Worm (Caenorhabditis elegans): Measurements from ENCODE around the gene str-208.

str-208 gene

DNA sequence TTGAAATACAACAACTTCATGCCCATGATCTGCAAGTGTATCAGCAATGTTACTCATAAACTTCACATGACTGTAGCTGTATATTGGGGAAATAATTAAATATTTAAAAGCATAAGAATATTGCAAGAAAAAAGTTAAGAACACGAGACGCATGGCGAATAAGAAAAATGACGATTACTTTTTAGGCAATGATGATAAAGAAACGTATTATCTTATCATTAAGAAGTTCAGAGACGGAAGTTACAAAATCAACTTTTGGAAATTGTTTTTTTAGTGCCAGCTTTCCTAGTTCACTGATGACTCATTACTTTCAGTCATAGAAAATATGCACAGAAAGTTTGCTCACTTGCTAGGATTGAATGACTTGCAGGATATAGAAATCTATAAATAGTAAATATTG lies 43.8 kb downstream of the str-208 start, which contains the start of gene ugt-7:
Gene ugt-7, minus strand, starts transcription at position 161 of the 400 bp plus-strand sequence.
- TF ChIP-seq flt-1 (GFP tag; IDR thresholded peaks at IDR 0.05) = no peak
- TF ChIP-seq ref-1 (GFP tag; conservative IDR thresholded peaks at IDR 0.05) = no peak
- TF ChIP-seq tab-1 (GFP tag; IDR thresholded peaks at IDR 0.05) = no peak
- no peak for TF ChIP-seq ztf-29 (GFP tag; IDR thresholded peaks at IDR 0.05)
- TF ChIP-seq med-1 (GFP tag; optimal IDR thresholded peaks at IDR 0.05; ENCODE audit: insufficient read depth) = no peak
- no peak for TF ChIP-seq cog-1 (tag; optimal IDR thresholded peaks at IDR 0.05)

DNA sequence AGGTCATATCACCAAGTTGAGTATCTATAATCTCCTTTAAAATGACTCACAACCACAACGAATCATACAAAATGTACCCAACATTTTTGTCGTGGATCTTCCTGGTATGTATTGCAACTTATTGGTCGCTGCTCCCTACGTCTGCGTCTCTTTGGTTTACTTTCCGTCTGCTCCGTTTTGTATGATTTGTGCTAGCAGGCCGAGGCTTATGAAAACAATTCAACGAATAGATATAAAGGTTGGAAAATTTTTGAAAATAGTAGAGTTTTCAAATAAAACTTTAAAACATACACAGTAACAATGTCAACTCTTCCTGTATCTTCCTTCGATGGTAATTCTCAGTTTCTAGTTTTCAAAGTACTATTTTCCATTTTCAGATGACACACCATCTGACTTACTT lies 44.8 kb downstream of the str-208 start, which contains the start of gene srr-8:
Gene srr-8, plus strand, starts transcription at position 301 of the 400 bp plus-strand sequence.
- TF ChIP-seq klf-2 (GFP tag; conservative IDR thresholded peaks at IDR 0.05) = no peak
